Comparison of ENCODE assay signal across 2 fruit fly cellular contexts in genomic region chr2L:7880458-7880857, dm6.
TF ChIP-seq lines count a peak whose summit lies in the region.

No protein-coding gene starts in this region.

TF ChIP-seq in whole organism, embryonic, 481 proteins besides CTCF, POLR2A, EP300 and RAD21 (continued from another document):
- no peak for TF ChIP-seq aop (GFP tag; IDR thresholded peaks at IDR 0.05; lab: Robert Waterston, UW)

TF ChIP-seq in whole organism, prepupa, 60 proteins besides CTCF, POLR2A, EP300 and RAD21 (continued from another document):
- TF ChIP-seq CG15336 (GFP tag; IDR thresholded peaks at IDR 0.05; lab: Robert Waterston, UW) (no peak), Lpt (GFP tag; optimal IDR thresholded peaks at IDR 0.05; lab: Kevin White, UChicago) (no peak), CG10669 (GFP tag; optimal IDR thresholded peaks at IDR 0.05; lab: Kevin White, UChicago) (no peak), Ets96B (tag; optimal IDR thresholded peaks at IDR 0.05; lab: Kevin White, UChicago) (peak; percentile 8), Ets21C (GFP tag; optimal IDR thresholded peaks at IDR 0.05; lab: Kevin White, UChicago) (no peak), CG16779 (tag; optimal IDR thresholded peaks at IDR 0.05; lab: Kevin White, UChicago) (no peak), dsx (GFP tag; optimal IDR thresholded peaks at IDR 0.05; lab: Kevin White, UChicago; ENCODE audit: poor library complexity, severe bottlenecking) (peak; percentile 40), CG11294 (GFP tag; IDR thresholded peaks at IDR 0.05; lab: Robert Waterston, UW) (no peak), CG11762 (GFP tag; optimal IDR thresholded peaks at IDR 0.05; lab: Kevin White, UChicago; ENCODE audit: insufficient read depth) (no peak), CG6854 (GFP tag; optimal IDR thresholded peaks at IDR 0.05; lab: Kevin White, UChicago) (peak; percentile 70), Sox102F (GFP tag; optimal IDR thresholded peaks at IDR 0.05; lab: Kevin White, UChicago) (no peak), CG6276 (GFP tag; optimal IDR thresholded peaks at IDR 0.05; lab: Kevin White, UChicago) (no peak), CG8319 (GFP tag; optimal IDR thresholded peaks at IDR 0.05; lab: Kevin White, UChicago) (no peak), CG3919 (GFP tag; optimal IDR thresholded peaks at IDR 0.05; lab: Kevin White, UChicago) (no peak), pdm3 (GFP tag; optimal IDR thresholded peaks at IDR 0.05; lab: Kevin White, UChicago) (no peak), Blimp-1 (GFP tag; optimal IDR thresholded peaks at IDR 0.05; lab: Kevin White, UChicago) (peak; percentile 96), CG6163 (GFP tag; IDR thresholded peaks at IDR 0.05; lab: Robert Waterston, UW) (peak; percentile 49; the same call in 2 of the 3 replicates), CG8632 (GFP tag; optimal IDR thresholded peaks at IDR 0.05; lab: Kevin White, UChicago) (no peak), vri (GFP tag; optimal IDR thresholded peaks at IDR 0.05; lab: Kevin White, UChicago) (no peak), CG31627 (GFP tag; optimal IDR thresholded peaks at IDR 0.05; lab: Kevin White, UChicago) (no peak), CG9139 (GFP tag; optimal IDR thresholded peaks at IDR 0.05; lab: Kevin White, UChicago) (peak; percentile 61), CG7368 (GFP tag; optimal IDR thresholded peaks at IDR 0.05; lab: Kevin White, UChicago) (no peak), CG6792 (GFP tag; optimal IDR thresholded peaks at IDR 0.05; lab: Kevin White, UChicago) (no peak), svp (GFP tag; lab: Kevin White, UChicago) (no peak), Sox15 (GFP tag; optimal IDR thresholded peaks at IDR 0.05; lab: Kevin White, UChicago) (no peak), dac (GFP tag; optimal IDR thresholded peaks at IDR 0.05; lab: Kevin White, UChicago) (no peak), Met (GFP tag; optimal IDR thresholded peaks at IDR 0.05; lab: Kevin White, UChicago) (no peak), CG6808 (GFP tag; optimal IDR thresholded peaks at IDR 0.05; lab: Kevin White, UChicago) (peak; percentile 32), CG1621 (tag; optimal IDR thresholded peaks at IDR 0.05; lab: Kevin White, UChicago) (peak; percentile 12), fkh (GFP tag; optimal IDR thresholded peaks at IDR 0.05; lab: Kevin White, UChicago) (no peak), net (GFP tag; optimal IDR thresholded peaks at IDR 0.05; lab: Kevin White, UChicago) (no peak), Hr38 (GFP tag; optimal IDR thresholded peaks at IDR 0.05; lab: Kevin White, UChicago) (no peak), Hr39 (GFP tag; optimal IDR thresholded peaks at IDR 0.05; lab: Kevin White, UChicago) (no peak), CG11902 (GFP tag; optimal IDR thresholded peaks at IDR 0.05; lab: Kevin White, UChicago) (no peak)
